Fruit fly (Drosophila melanogaster) Kc167 (cell line): Measurements from ENCODE around the gene Ankle2.

Experiments used
- Myc ChIP-seq: fragments of >200 bp; optimal IDR thresholded peaks from 2 replicates; lab custom pipeline; 2017; ENCODE audit warnings: missing external identifiers
- Sin3A ChIP-seq: fragments of >200 bp; optimal IDR thresholded peaks from 2 replicates; lab custom pipeline; 2018; ENCODE audit warnings: missing external identifiers
- h ChIP-seq: fragments of >200 bp; optimal IDR thresholded peaks from 3 replicates; lab custom pipeline; 2018; ENCODE audit warnings: missing external identifiers
- insv ChIP-seq: fragments of >200 bp; optimal IDR thresholded peaks from 3 replicates; lab custom pipeline; 2018; ENCODE audit warnings: missing external identifiers
- psq ChIP-seq: fragments of >200 bp; optimal IDR thresholded peaks from 2 replicates; lab custom pipeline; 2017; ENCODE audit warnings: missing external identifiers
- ttk ChIP-seq: sonication (Bioruptor generic); optimal IDR thresholded peaks from 2 replicates; lab custom pipeline; 2017; ENCODE audit warnings: missing external identifiers

dm6 chrX:17576606-17577005 is 2.4 kb downstream of the Ankle2 start:
- no peak for TF ChIP-seq Myc
- TF ChIP-seq ttk (lab: Kevin White, UChicago): no peak
- no peak for TF ChIP-seq insv (lab: Kevin White, UChicago)
- no peak for TF ChIP-seq psq
- no peak for TF ChIP-seq h (lab: Kevin White, UChicago)
- TF ChIP-seq Sin3A (lab: Kevin White, UChicago): no peak
